Fruit fly (Drosophila melanogaster): ENCODE measurements around the gene CG42758.

Gene CG42758

DNA sequence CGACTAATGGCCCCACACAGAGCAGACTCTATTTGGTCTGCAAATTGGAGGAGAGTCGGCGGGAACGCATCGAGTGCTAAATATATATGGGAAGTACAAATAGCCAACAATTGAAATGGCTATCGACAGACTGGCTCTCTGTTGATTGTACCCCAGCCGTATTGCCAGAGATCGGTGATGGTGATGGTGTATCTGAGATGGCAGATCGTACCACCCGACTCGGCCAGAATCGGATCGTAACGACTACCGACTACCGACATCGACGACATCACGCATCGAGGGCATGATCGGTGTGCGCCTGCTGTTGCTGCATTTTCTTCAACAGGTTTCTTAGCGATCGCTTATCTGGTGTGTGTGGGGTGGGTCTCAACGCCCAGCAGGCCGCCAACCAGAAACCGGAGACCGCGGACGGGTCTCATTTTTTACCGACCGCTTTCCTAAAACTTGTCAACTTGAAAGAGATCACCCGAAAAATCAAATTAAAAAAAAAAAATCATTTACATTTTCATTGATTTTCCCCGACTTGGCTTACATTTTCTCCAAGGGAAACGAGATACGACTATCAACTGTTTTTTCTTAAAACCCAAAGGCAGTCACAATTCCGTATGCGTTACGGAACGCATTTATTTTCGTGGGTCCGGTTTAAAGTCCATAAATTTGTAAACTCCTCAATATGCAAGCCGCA is 23.1 kb upstream of the CG42758 start (continued):
- TF ChIP-seq vri (GFP tag; optimal IDR thresholded peaks at IDR 0.05) (peak; percentile 60), Sox14 (GFP tag; optimal IDR thresholded peaks at IDR 0.05) (no peak), achi (GFP tag; optimal IDR thresholded peaks at IDR 0.05) (peak; percentile 54), Hr38 (GFP tag; optimal IDR thresholded peaks at IDR 0.05) (no peak), CG8319 (GFP tag; optimal IDR thresholded peaks at IDR 0.05) (peak; percentile 44), CG6163 (GFP tag; IDR thresholded peaks at IDR 0.05) (peak; percentile 64; the same call in 2 of the 3 replicates), esn (GFP tag; optimal IDR thresholded peaks at IDR 0.05) (peak; percentile 22), CG10669 (GFP tag; optimal IDR thresholded peaks at IDR 0.05) (peak; percentile 83), Ets21C (GFP tag; optimal IDR thresholded peaks at IDR 0.05) (no peak), Ets96B (tag; optimal IDR thresholded peaks at IDR 0.05) (peak; percentile 48), CG6792 (GFP tag; optimal IDR thresholded peaks at IDR 0.05) (peak; percentile 48), Smox (GFP tag; optimal IDR thresholded peaks at IDR 0.05) (peak; percentile 8), eg (GFP tag; IDR thresholded peaks at IDR 0.05) (no peak; the same call in 2 of the 3 replicates), CG1621 (tag; optimal IDR thresholded peaks at IDR 0.05) (peak; percentile 86), acj6 (GFP tag; optimal IDR thresholded peaks at IDR 0.05) (peak; percentile 58)

DNA sequence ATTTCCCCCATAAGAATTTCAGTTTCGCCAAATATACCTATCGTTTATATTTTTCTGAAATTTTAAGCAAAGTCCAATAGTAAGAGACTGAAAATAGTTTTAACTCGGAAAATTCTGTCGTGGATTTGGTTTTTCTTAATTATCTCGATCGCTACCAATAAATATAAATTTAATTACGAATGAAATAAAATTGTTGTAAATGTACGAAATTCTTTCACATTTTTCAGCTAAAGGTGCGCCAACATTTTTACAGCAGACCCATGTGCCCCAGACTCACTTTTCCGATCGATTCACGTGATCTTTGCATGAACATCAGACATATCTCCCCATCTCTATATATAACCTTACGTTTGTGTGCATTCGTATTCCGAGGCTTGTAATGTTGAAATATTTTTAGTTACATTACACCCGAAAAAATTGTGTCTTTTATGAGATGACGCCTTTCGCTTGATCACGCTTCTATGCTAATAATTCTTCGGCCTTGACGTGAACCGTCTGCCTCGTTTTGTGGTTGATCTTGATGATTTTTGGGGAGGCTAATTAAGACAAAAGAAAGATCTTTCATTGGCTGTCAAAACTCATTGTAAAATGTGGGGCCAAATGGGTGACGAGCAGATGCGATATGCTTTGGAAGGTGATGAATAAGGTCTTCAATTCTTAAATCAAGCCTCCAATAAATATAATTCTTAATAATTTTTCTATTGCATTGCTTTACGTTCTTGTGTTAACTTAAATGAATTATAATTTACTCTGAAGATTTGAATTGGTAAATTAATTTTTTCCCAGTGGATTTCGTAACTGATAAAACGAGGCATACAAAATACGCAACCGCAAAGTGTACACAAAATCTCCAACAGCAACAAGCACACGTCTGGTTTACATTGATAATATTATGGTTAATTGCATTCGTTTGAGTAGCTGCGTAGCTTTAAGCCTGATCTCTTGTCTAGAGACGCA is 22.0 kb upstream of the CG42758 start:
- TF ChIP-seq CG10631 (GFP tag; optimal IDR thresholded peaks at IDR 0.05) (peak; percentile 56), eg (GFP tag; IDR thresholded peaks at IDR 0.05) (0 out of 3 replicates have a peak, but pooled peaks have one; percentile 34), Sox102F (GFP tag; optimal IDR thresholded peaks at IDR 0.05) (peak; percentile 68), topi (GFP tag; optimal IDR thresholded peaks at IDR 0.05) (peak; percentile 56), acj6 (GFP tag; optimal IDR thresholded peaks at IDR 0.05) (peak; percentile 50), pdm3 (GFP tag; optimal IDR thresholded peaks at IDR 0.05) (peak; percentile 62), CG10669 (GFP tag; optimal IDR thresholded peaks at IDR 0.05) (peak; percentile 4), CG6808 (GFP tag; optimal IDR thresholded peaks at IDR 0.05) (no peak), CG4318 (GFP tag; optimal IDR thresholded peaks at IDR 0.05) (peak; percentile 7), Ets96B (tag; optimal IDR thresholded peaks at IDR 0.05) (peak; percentile 33), dac (GFP tag; optimal IDR thresholded peaks at IDR 0.05) (no peak), Ets21C (GFP tag; optimal IDR thresholded peaks at IDR 0.05) (no peak), CG11902 (GFP tag; optimal IDR thresholded peaks at IDR 0.05) (peak; percentile 46), cyc (GFP tag; optimal IDR thresholded peaks at IDR 0.05) (peak; percentile 29), Gug (GFP tag; IDR thresholded peaks at IDR 0.05) (no peak), CG6276 (GFP tag; optimal IDR thresholded peaks at IDR 0.05) (no peak), CG9139 (GFP tag; optimal IDR thresholded peaks at IDR 0.05) (no peak), achi (GFP tag; optimal IDR thresholded peaks at IDR 0.05) (peak; percentile 27), Met (GFP tag; optimal IDR thresholded peaks at IDR 0.05) (peak; percentile 60), Eip93F (GFP tag; optimal IDR thresholded peaks at IDR 0.05) (no peak), net (GFP tag; optimal IDR thresholded peaks at IDR 0.05) (peak; percentile 48), fd85E (GFP tag; optimal IDR thresholded peaks at IDR 0.05) (peak; percentile 34), svp (GFP tag) (peak; percentile 84), CG11294 (GFP tag; IDR thresholded peaks at IDR 0.05) (no peak), Blimp-1 (GFP tag; optimal IDR thresholded peaks at IDR 0.05) (peak; percentile 1), Smox (GFP tag; optimal IDR thresholded peaks at IDR 0.05) (peak; percentile 35), CG15336 (GFP tag; IDR thresholded peaks at IDR 0.05) (0 out of 2 replicates have a peak, but pooled peaks have one; percentile 15), Sox14 (GFP tag; optimal IDR thresholded peaks at IDR 0.05) (peak; percentile 14), CG7368 (GFP tag; optimal IDR thresholded peaks at IDR 0.05) (no peak), Hr4 (GFP tag; optimal IDR thresholded peaks at IDR 0.05) (peak; percentile 44), CG3032 (tag; optimal IDR thresholded peaks at IDR 0.05) (peak; percentile 26), fkh (GFP tag; optimal IDR thresholded peaks at IDR 0.05) (peak; percentile 58), Eip75B (GFP tag; optimal IDR thresholded peaks at IDR 0.05) (peak; percentile 41), CG8632 (GFP tag; optimal IDR thresholded peaks at IDR 0.05) (peak; percentile 46), vri (GFP tag; optimal IDR thresholded peaks at IDR 0.05) (peak; percentile 22), CG8319 (GFP tag; optimal IDR thresholded peaks at IDR 0.05) (peak; percentile 39), salr (GFP tag; optimal IDR thresholded peaks at IDR 0.05) (peak in 1 of 2 experiments; percentile 55), Hr39 (GFP tag; optimal IDR thresholded peaks at IDR 0.05) (peak; percentile 50), CG34406 (GFP tag; optimal IDR thresholded peaks at IDR 0.05) (peak; percentile 48), dsx (GFP tag; optimal IDR thresholded peaks at IDR 0.05; ENCODE audit: poor library complexity, severe bottlenecking) (no peak)

Data from whole organism, prepupa.